Worm (Caenorhabditis elegans): ENCODE measurements around the gene Y46G5A.20.
A peak's percentile ranks its signal among the peaks of the same experiment; 100 is the strongest.

The Y46G5A.20 gene

ce11 chrII:12778374-12778773 is 32.4 kb upstream of the Y46G5A.20 start:
- 0 out of 2 replicates have a peak, but pooled peaks have one; percentile 13 for TF ChIP-seq sea-1 (GFP tag; conservative IDR thresholded peaks at IDR 0.05)
- TF ChIP-seq flt-1 (GFP tag; IDR thresholded peaks at IDR 0.05), result peak; percentile 36; the same call in 1 of the 2 replicates

ce11 chrII:12785391-12785790 is 25.4 kb upstream of the Y46G5A.20 start, which contains the start of gene Y46G5A.15:
Gene Y46G5A.15, minus strand, starts transcription at chrII:12785416.
- no peak for TF ChIP-seq ceh-13 (GFP tag; optimal IDR thresholded peaks at IDR 0.05)
- no peak for TF ChIP-seq pes-1 (GFP tag; IDR thresholded peaks at IDR 0.05)
- no peak for TF ChIP-seq sea-1 (GFP tag; conservative IDR thresholded peaks at IDR 0.05)
- no peak for TF ChIP-seq ama-1 (optimal IDR thresholded peaks at IDR 0.05)
- no peak for TF ChIP-seq hmg-4 (GFP tag; optimal IDR thresholded peaks at IDR 0.05)
- TF ChIP-seq tra-4 (tag; optimal IDR thresholded peaks at IDR 0.05), result no peak
- no peak for TF ChIP-seq ets-7 (tag; optimal IDR thresholded peaks at IDR 0.05)
- TF ChIP-seq hnd-1 (tag; optimal IDR thresholded peaks at IDR 0.05), result no peak
- no peak for TF ChIP-seq ceh-36 (tag; optimal IDR thresholded peaks at IDR 0.05)
- no peak for TF ChIP-seq tbx-11 (GFP tag; IDR thresholded peaks at IDR 0.05)
- no peak for TF ChIP-seq B0310.2 (tag; optimal IDR thresholded peaks at IDR 0.05)
- TF ChIP-seq aly-1 (tag; optimal IDR thresholded peaks at IDR 0.05), result no peak
- no peak for TF ChIP-seq scrt-1 (GFP tag; IDR thresholded peaks at IDR 0.05)

DNA sequence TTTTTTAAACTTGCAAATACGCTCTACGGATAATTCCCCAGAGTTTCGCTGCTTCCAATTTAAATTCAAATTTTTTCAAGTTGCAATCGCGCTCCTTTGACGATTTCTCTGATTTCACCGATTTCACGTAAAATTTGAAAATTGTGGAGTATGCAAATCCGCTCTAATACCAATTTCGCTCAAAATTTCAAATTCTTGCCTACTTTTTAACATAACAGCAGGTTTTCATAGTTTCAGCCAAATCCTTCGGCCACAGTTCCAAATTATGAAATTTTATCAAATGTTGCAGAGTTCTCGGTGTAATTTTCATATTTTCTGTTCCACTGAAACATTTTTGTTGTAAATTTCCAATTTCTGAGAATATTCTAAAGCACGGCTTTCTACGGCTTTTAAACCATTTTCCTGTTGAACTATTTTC is 23.0 kb upstream of the Y46G5A.20 start, which contains the start of gene alkb-7:
TSS of gene alkb-7 (minus strand) at position 323 of the 418 bp plus-strand sequence.
- peak; percentile 24 for TF ChIP-seq B0310.2 (tag; optimal IDR thresholded peaks at IDR 0.05)
- no peak for TF ChIP-seq aly-1 (tag; optimal IDR thresholded peaks at IDR 0.05)
- TF ChIP-seq tbx-11 (GFP tag; IDR thresholded peaks at IDR 0.05), result no peak
- TF ChIP-seq hmbx-1 (tag; optimal IDR thresholded peaks at IDR 0.05), result no peak
- 0 out of 2 replicates have a peak, but pooled peaks have one; percentile 20 for TF ChIP-seq pes-1 (GFP tag; IDR thresholded peaks at IDR 0.05)
- TF ChIP-seq F13C5.2 (tag; optimal IDR thresholded peaks at IDR 0.05), result peak; percentile 14
- peak; percentile 22 for TF ChIP-seq tra-4 (tag; optimal IDR thresholded peaks at IDR 0.05)
- TF ChIP-seq tbx-37 (GFP tag; conservative IDR thresholded peaks at IDR 0.05), result no peak
- no peak for TF ChIP-seq sea-1 (GFP tag; conservative IDR thresholded peaks at IDR 0.05)
- TF ChIP-seq ets-7 (tag; optimal IDR thresholded peaks at IDR 0.05), result no peak
- peak; percentile 79 for TF ChIP-seq ama-1 (optimal IDR thresholded peaks at IDR 0.05)
- TF ChIP-seq ceh-13 (GFP tag; optimal IDR thresholded peaks at IDR 0.05), result no peak

ce11 chrII:12789497-12789896 is 21.3 kb upstream of the Y46G5A.20 start:
- TF ChIP-seq aly-1 (tag; optimal IDR thresholded peaks at IDR 0.05) (peak; percentile 49), hmg-4 (GFP tag; optimal IDR thresholded peaks at IDR 0.05) (no peak)

- TF ChIP-seq pes-1 (GFP tag; IDR thresholded peaks at IDR 0.05), result no peak
- TF ChIP-seq hmg-4 (GFP tag; optimal IDR thresholded peaks at IDR 0.05), result no peak
- no peak for TF ChIP-seq ceh-13 (GFP tag; optimal IDR thresholded peaks at IDR 0.05)
- TF ChIP-seq tra-4 (tag; optimal IDR thresholded peaks at IDR 0.05), result no peak
- TF ChIP-seq B0310.2 (tag; optimal IDR thresholded peaks at IDR 0.05), result no peak
- TF ChIP-seq aly-1 (tag; optimal IDR thresholded peaks at IDR 0.05), result no peak
- TF ChIP-seq ets-7 (tag; optimal IDR thresholded peaks at IDR 0.05), result no peak
- no peak for TF ChIP-seq ceh-36 (tag; optimal IDR thresholded peaks at IDR 0.05)
- TF ChIP-seq sea-1 (GFP tag; conservative IDR thresholded peaks at IDR 0.05), result no peak
- no peak for TF ChIP-seq scrt-1 (GFP tag; IDR thresholded peaks at IDR 0.05)
- no peak for TF ChIP-seq flt-1 (GFP tag; IDR thresholded peaks at IDR 0.05)
Measured at ce11 chrII:12790392-12790791, 20.4 kb upstream of the Y46G5A.20 start.

DNA sequence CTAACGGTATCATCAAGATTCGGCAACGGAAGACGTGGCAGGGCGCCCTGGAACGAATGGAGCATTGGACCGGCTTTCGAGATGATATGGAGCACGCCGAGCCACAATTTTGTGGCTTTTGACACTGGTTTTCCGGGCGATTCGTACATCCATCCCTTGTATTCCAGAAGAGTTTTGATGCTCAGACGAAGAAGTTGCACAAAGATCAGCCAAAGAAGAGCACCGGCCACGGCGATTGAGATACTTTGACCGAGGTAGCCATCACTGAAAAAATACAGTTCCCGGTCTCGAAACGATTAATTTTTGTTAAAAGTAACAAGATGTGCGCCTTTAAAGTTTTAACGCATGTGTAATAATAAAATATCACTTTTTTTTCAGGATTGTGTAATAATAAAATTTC is 15.6 kb upstream of the Y46G5A.20 start:
- TF ChIP-seq ceh-13 (GFP tag; optimal IDR thresholded peaks at IDR 0.05), result no peak
- no peak for TF ChIP-seq sea-1 (GFP tag; conservative IDR thresholded peaks at IDR 0.05)
- TF ChIP-seq hmg-4 (GFP tag; optimal IDR thresholded peaks at IDR 0.05), result no peak
- no peak for TF ChIP-seq ceh-36 (tag; optimal IDR thresholded peaks at IDR 0.05)
- no peak for TF ChIP-seq pes-1 (GFP tag; IDR thresholded peaks at IDR 0.05)
- no peak for TF ChIP-seq ama-1 (optimal IDR thresholded peaks at IDR 0.05)
- TF ChIP-seq tra-4 (tag; optimal IDR thresholded peaks at IDR 0.05), result no peak

- no peak for TF ChIP-seq ceh-13 (GFP tag; optimal IDR thresholded peaks at IDR 0.05)
- TF ChIP-seq tbx-11 (GFP tag; IDR thresholded peaks at IDR 0.05), result no peak
- TF ChIP-seq aly-1 (tag; optimal IDR thresholded peaks at IDR 0.05), result no peak
- TF ChIP-seq pes-1 (GFP tag; IDR thresholded peaks at IDR 0.05), result no peak
- no peak for TF ChIP-seq F13C5.2 (tag; optimal IDR thresholded peaks at IDR 0.05)
- TF ChIP-seq tra-4 (tag; optimal IDR thresholded peaks at IDR 0.05), result no peak
- no peak for TF ChIP-seq ets-7 (tag; optimal IDR thresholded peaks at IDR 0.05)
- no peak for TF ChIP-seq tbx-37 (GFP tag; conservative IDR thresholded peaks at IDR 0.05)
- TF ChIP-seq B0310.2 (tag; optimal IDR thresholded peaks at IDR 0.05), result no peak
- no peak for TF ChIP-seq hmg-4 (GFP tag; optimal IDR thresholded peaks at IDR 0.05)
- TF ChIP-seq ama-1 (optimal IDR thresholded peaks at IDR 0.05), result no peak
- no peak for TF ChIP-seq ceh-36 (tag; optimal IDR thresholded peaks at IDR 0.05)
Measured at ce11 chrII:12796040-12796502, 14.7 kb upstream of the Y46G5A.20 start, which contains the start of gene cpt-1. Gene cpt-1, minus strand, starts transcription at chrII:12796452.

- no peak for TF ChIP-seq ets-7 (tag; optimal IDR thresholded peaks at IDR 0.05)
- TF ChIP-seq scrt-1 (GFP tag; IDR thresholded peaks at IDR 0.05), result no peak
- TF ChIP-seq aly-1 (tag; optimal IDR thresholded peaks at IDR 0.05), result no peak
Measured at ce11 chrII:12797211-12797794, 13.5 kb upstream of the Y46G5A.20 start.

Data from whole organism, early embryonic.